Fruit fly (Drosophila melanogaster) S2 (cell line): ENCODE results near the gene lectin-28C.

Experiments used
- CG8478 ChIP-seq: fragments of >200 bp; optimal IDR thresholded peaks from 2 replicates; lab custom pipeline; 2018
- CTCF ChIP-seq, 2 experiments: fragments of >200 bp; optimal IDR thresholded peaks; 2 replicates each; lab custom pipeline; 2018

DNA sequence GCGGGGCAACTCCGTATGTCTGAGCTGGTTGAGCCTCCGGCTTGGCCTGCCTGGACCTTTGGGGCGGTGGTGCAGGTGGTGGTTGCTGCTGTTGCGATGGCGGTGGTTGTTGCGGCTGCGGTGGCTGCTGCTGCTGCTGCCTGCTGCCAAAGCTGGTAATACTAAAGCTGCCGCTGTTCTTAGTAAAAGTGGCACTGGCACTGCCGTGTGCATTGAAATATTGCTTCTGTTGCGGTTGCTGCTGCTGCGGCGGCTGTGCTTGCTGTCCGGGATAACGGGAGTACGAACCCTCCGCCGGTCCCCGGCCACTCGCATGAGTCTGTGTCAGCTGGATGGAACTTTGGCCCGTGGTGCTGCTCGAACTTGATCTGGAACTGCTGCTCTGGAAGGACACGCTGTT lies 21.5 kb downstream of the lectin-28C start:
- TF ChIP-seq CG8478 (lab: Kevin White, UChicago): no peak
- no peak for TF ChIP-seq CTCF (optimal IDR thresholded peaks at IDR 0.05; lab: Kevin White, UChicago)
